Worm (Caenorhabditis elegans): ENCODE measurements around the gene T01G6.10.

ce11 chrV:532046-532445 lies 29.0 kb upstream of the T01G6.10 start, which contains the start of gene nhr-58:
- TF ChIP-seq mdl-1 (tag; optimal IDR thresholded peaks at IDR 0.05): peak in 1 of 2 experiments; percentile 51
- no peak for TF ChIP-seq ztf-4 (tag; optimal IDR thresholded peaks at IDR 0.05)
- TF ChIP-seq unc-39 (tag; optimal IDR thresholded peaks at IDR 0.05): no peak
- TF ChIP-seq nhr-10 (tag; optimal IDR thresholded peaks at IDR 0.05): no peak
- peak; percentile 97 for TF ChIP-seq nhr-129 (tag; optimal IDR thresholded peaks at IDR 0.05)

Data from whole organism, L2 larva.